Worm (Caenorhabditis elegans): Measurements from ENCODE around the gene T01H3.3.

Gene T01H3.3

ce11 chrII:7873843-7874372 lies at the start of gene T01H3.3:
TSS of gene T01H3.3 (minus strand) at chrII:7873893.
- TF ChIP-seq him-1 (tag; optimal IDR thresholded peaks at IDR 0.05) (no peak), dao-5 (tag; optimal IDR thresholded peaks at IDR 0.05) (no peak), W03F9.2 (tag; optimal IDR thresholded peaks at IDR 0.05) (peak; percentile 20)

- no peak for TF ChIP-seq him-1 (tag; optimal IDR thresholded peaks at IDR 0.05)
- TF ChIP-seq dao-5 (tag; optimal IDR thresholded peaks at IDR 0.05): no peak
- no peak for TF ChIP-seq W03F9.2 (tag; optimal IDR thresholded peaks at IDR 0.05)
Measured at ce11 chrII:7921155-7921554, 47.5 kb upstream of the T01H3.3 start.

ce11 chrII:7920178-7920577 lies 46.5 kb upstream of the T01H3.3 start:
- no peak for TF ChIP-seq W03F9.2 (tag; optimal IDR thresholded peaks at IDR 0.05)
- TF ChIP-seq him-1 (tag; optimal IDR thresholded peaks at IDR 0.05): no peak
- TF ChIP-seq dao-5 (tag; optimal IDR thresholded peaks at IDR 0.05): no peak

- TF ChIP-seq dao-5 (tag; optimal IDR thresholded peaks at IDR 0.05) (no peak), W03F9.2 (tag; optimal IDR thresholded peaks at IDR 0.05) (no peak), him-1 (tag; optimal IDR thresholded peaks at IDR 0.05) (no peak)
Measured at ce11 chrII:7911015-7911414, 37.3 kb upstream of the T01H3.3 start, which contains the start of gene ZK675.4. TSS of gene ZK675.4 (plus strand) at chrII:7911315.

ce11 chrII:7907539-7907997 lies 33.9 kb upstream of the T01H3.3 start, which contains the start of gene best-23:
TSS of gene best-23 (minus strand) at chrII:7907589.
- no peak for TF ChIP-seq W03F9.2 (tag; optimal IDR thresholded peaks at IDR 0.05)
- no peak for TF ChIP-seq dao-5 (tag; optimal IDR thresholded peaks at IDR 0.05)
- TF ChIP-seq him-1 (tag; optimal IDR thresholded peaks at IDR 0.05): no peak

ce11 chrII:7901990-7902389 lies 28.3 kb upstream of the T01H3.3 start:
- TF ChIP-seq him-1 (tag; optimal IDR thresholded peaks at IDR 0.05) (no peak), dao-5 (tag; optimal IDR thresholded peaks at IDR 0.05) (no peak), W03F9.2 (tag; optimal IDR thresholded peaks at IDR 0.05) (no peak)

ce11 chrII:7900762-7901161 lies 27.1 kb upstream of the T01H3.3 start:
- no peak for TF ChIP-seq W03F9.2 (tag; optimal IDR thresholded peaks at IDR 0.05)

- no peak for TF ChIP-seq W03F9.2 (tag; optimal IDR thresholded peaks at IDR 0.05)
Measured at ce11 chrII:7900190-7900672, 26.5 kb upstream of the T01H3.3 start, which contains the start of gene rev-1. TSS of gene rev-1 (plus strand) at chrII:7900622.

ce11 chrII:7895190-7895589 lies 21.5 kb upstream of the T01H3.3 start:
- TF ChIP-seq him-1 (tag; optimal IDR thresholded peaks at IDR 0.05) (no peak), W03F9.2 (tag; optimal IDR thresholded peaks at IDR 0.05) (no peak), dao-5 (tag; optimal IDR thresholded peaks at IDR 0.05) (no peak)

- no peak for TF ChIP-seq dao-5 (tag; optimal IDR thresholded peaks at IDR 0.05)
- TF ChIP-seq him-1 (tag; optimal IDR thresholded peaks at IDR 0.05): no peak
- no peak for TF ChIP-seq W03F9.2 (tag; optimal IDR thresholded peaks at IDR 0.05)
Measured at ce11 chrII:7893648-7894047, 20.0 kb upstream of the T01H3.3 start.

- no peak for TF ChIP-seq him-1 (tag; optimal IDR thresholded peaks at IDR 0.05)
- TF ChIP-seq W03F9.2 (tag; optimal IDR thresholded peaks at IDR 0.05): no peak
- no peak for TF ChIP-seq dao-5 (tag; optimal IDR thresholded peaks at IDR 0.05)
Measured at ce11 chrII:7892761-7893272, 19.1 kb upstream of the T01H3.3 start, which contains the start of gene ptc-1. TSS of gene ptc-1 (plus strand) at chrII:7893222.

- TF ChIP-seq him-1 (tag; optimal IDR thresholded peaks at IDR 0.05) (peak; percentile 30), dao-5 (tag; optimal IDR thresholded peaks at IDR 0.05) (no peak)
Measured at ce11 chrII:7891869-7892615, 18.3 kb upstream of the T01H3.3 start.

- TF ChIP-seq him-1 (tag; optimal IDR thresholded peaks at IDR 0.05) (no peak), dao-5 (tag; optimal IDR thresholded peaks at IDR 0.05) (no peak), W03F9.2 (tag; optimal IDR thresholded peaks at IDR 0.05) (no peak)
Measured at ce11 chrII:7889321-7889720, 15.6 kb upstream of the T01H3.3 start.

- TF ChIP-seq him-1 (tag; optimal IDR thresholded peaks at IDR 0.05): no peak
- TF ChIP-seq W03F9.2 (tag; optimal IDR thresholded peaks at IDR 0.05): peak; percentile 16
- no peak for TF ChIP-seq dao-5 (tag; optimal IDR thresholded peaks at IDR 0.05)
Measured at ce11 chrII:7888759-7889158, 15.1 kb upstream of the T01H3.3 start.
